Worm (Caenorhabditis elegans): ENCODE results near the gene srw-95.

The srw-95 gene

ce11 chrIV:4846793-4847192 is 34.9 kb downstream of the srw-95 start, which contains the start of gene tat-2:
Gene tat-2 (minus strand): TSS chrIV:4846893.
- no peak for TF ChIP-seq Y116A8C.19 (tag; optimal IDR thresholded peaks at IDR 0.05; ENCODE audit: borderline replicate concordance)
- no peak for TF ChIP-seq sup-37 (GFP tag; optimal IDR thresholded peaks at IDR 0.05)
- no peak for TF ChIP-seq grh-1 (GFP tag; IDR thresholded peaks at IDR 0.05)
- no peak for TF ChIP-seq nhr-28 (tag; optimal IDR thresholded peaks at IDR 0.05)
- no peak for TF ChIP-seq nhr-71 (tag; optimal IDR thresholded peaks at IDR 0.05)
- TF ChIP-seq sox-4 (tag; optimal IDR thresholded peaks at IDR 0.05) = no peak
- TF ChIP-seq nhr-85 (tag) = no peak
- no peak for TF ChIP-seq lir-3 (tag; optimal IDR thresholded peaks at IDR 0.05; ENCODE audit: poor library complexity)
- TF ChIP-seq zag-1 (tag; optimal IDR thresholded peaks at IDR 0.05) = no peak
- TF ChIP-seq efl-1 (optimal IDR thresholded peaks at IDR 0.05) = no peak
- TF ChIP-seq efl-1 (GFP tag; optimal IDR thresholded peaks at IDR 0.05 in 1 of 2) = no peak
- no peak for TF ChIP-seq mdl-1 (tag; optimal IDR thresholded peaks at IDR 0.05)
- no peak for TF ChIP-seq fkh-4 (tag; optimal IDR thresholded peaks at IDR 0.05; ENCODE audit: borderline replicate concordance)
- TF ChIP-seq alr-1 (tag; optimal IDR thresholded peaks at IDR 0.05; ENCODE audit: borderline replicate concordance) = no peak
- TF ChIP-seq egl-27 (tag; optimal IDR thresholded peaks at IDR 0.05) = no peak
- no peak for TF ChIP-seq unc-62 (GFP tag; optimal IDR thresholded peaks at IDR 0.05)
- no peak for TF ChIP-seq unc-30 (tag; optimal IDR thresholded peaks at IDR 0.05)

ce11 chrIV:4856195-4856594 is 44.3 kb downstream of the srw-95 start, which contains the start of gene Y17G9A.2:
Gene Y17G9A.2 (minus strand): TSS chrIV:4856295.
- TF ChIP-seq nhr-84 (tag; optimal IDR thresholded peaks at IDR 0.05) (no peak), elt-3 (tag; optimal IDR thresholded peaks at IDR 0.05) (peak in 1 of 6 experiments; percentile 21)

- TF ChIP-seq alr-1 (tag; optimal IDR thresholded peaks at IDR 0.05; ENCODE audit: borderline replicate concordance) = no peak
These were observed 46.7 kb downstream of the srw-95 start, which contains the start of gene Y17G9A.3 for ce11 chrIV:4858573-4858972. Gene Y17G9A.3 (minus strand): TSS chrIV:4858673.

ce11 chrIV:4861449-4861848 is 49.6 kb downstream of the srw-95 start, which contains the start of the genes Y17G9A.4 and str-173:
Gene Y17G9A.4 (minus strand): TSS chrIV:4861549.
Gene str-173 (plus strand): TSS chrIV:4861773.
- TF ChIP-seq xbp-1 (tag; optimal IDR thresholded peaks at IDR 0.05) (no peak), egl-13 (tag; optimal IDR thresholded peaks at IDR 0.05) (no peak), Y116A8C.19 (tag; optimal IDR thresholded peaks at IDR 0.05; ENCODE audit: borderline replicate concordance) (no peak), hlh-17 (GFP tag; optimal IDR thresholded peaks at IDR 0.05; ENCODE audit: borderline replicate concordance) (no peak), tbx-2 (tag; optimal IDR thresholded peaks at IDR 0.05) (no peak), ets-5 (GFP tag; IDR thresholded peaks at IDR 0.05) (no peak)
